Fruit fly (Drosophila melanogaster) whole organism, prepupa: ENCODE results near the gene aln.

ENCODE experiments used
- CG10631 ChIP-seq: fragments of 200-800 bp; sonication (Bioruptor generic); optimal IDR thresholded peaks from 2 replicates; lab custom pipeline; 2016; ENCODE audit warnings: missing biosample characterization, missing genetic modification characterization
- CG10669 ChIP-seq: fragments of 200-800 bp; sonication (Bioruptor generic); optimal IDR thresholded peaks from 3 replicates; lab custom pipeline; 2018; ENCODE audit warnings: missing biosample characterization, mild to moderate bottlenecking, missing genetic modification characterization, moderate library complexity
- CG11294 ChIP-seq: fragments of 200-800 bp; sonication (Bioruptor generic); IDR thresholded peaks from 2 replicates; pipeline ENCODE4 v1.3.6; 2022; ENCODE audit warnings: missing biosample characterization, missing genetic modification characterization
- CG15336 ChIP-seq: fragments of 200-800 bp; sonication (Bioruptor generic); IDR thresholded peaks from 2 replicates; pipeline ENCODE4 v1.3.6; 2022; ENCODE audit warnings: missing biosample characterization, missing genetic modification characterization
- CG1621 ChIP-seq: fragments of 200-800 bp; sonication (Bioruptor generic); optimal IDR thresholded peaks from 3 replicates; lab custom pipeline; 2018; ENCODE audit warnings: missing biosample characterization, mild to moderate bottlenecking, missing genetic modification characterization
- CG16779 ChIP-seq: fragments of 200-800 bp; sonication (Bioruptor generic); optimal IDR thresholded peaks from 3 replicates; lab custom pipeline; 2017; ENCODE audit warnings: missing biosample characterization, mild to moderate bottlenecking, missing genetic modification characterization
- CG3032 ChIP-seq: fragments of 200-800 bp; optimal IDR thresholded peaks from 2 replicates; lab custom pipeline; 2019; ENCODE audit warnings: missing biosample characterization, mild to moderate bottlenecking, missing genetic modification characterization, moderate library complexity
- CG32006 ChIP-seq: fragments of 200-800 bp; sonication (Bioruptor generic); optimal IDR thresholded peaks from 3 replicates; lab custom pipeline; 2017; ENCODE audit warnings: missing biosample characterization, mild to moderate bottlenecking, missing genetic modification characterization
- CG34406 ChIP-seq: fragments of 200-800 bp; sonication (Bioruptor generic); optimal IDR thresholded peaks from 3 replicates; lab custom pipeline; 2016; ENCODE audit warnings: missing biosample characterization, missing genetic modification characterization
- CG6276 ChIP-seq: fragments of 200-800 bp; sonication (Bioruptor generic); optimal IDR thresholded peaks from 2 replicates; lab custom pipeline; 2017; ENCODE audit warnings: missing biosample characterization, mild to moderate bottlenecking, missing genetic modification characterization
- CG6792 ChIP-seq: fragments of 200-800 bp; sonication (Bioruptor generic); optimal IDR thresholded peaks from 3 replicates; lab custom pipeline; 2016; ENCODE audit warnings: missing biosample characterization, missing genetic modification characterization
- CG6854 ChIP-seq: fragments of 200-800 bp; sonication (Bioruptor generic); optimal IDR thresholded peaks from 2 replicates; lab custom pipeline; 2017; ENCODE audit warnings: missing biosample characterization, mild to moderate bottlenecking, missing genetic modification characterization
- CG7368 ChIP-seq: fragments of 200-800 bp; sonication (Bioruptor generic); optimal IDR thresholded peaks from 3 replicates; lab custom pipeline; 2016; ENCODE audit warnings: missing biosample characterization, missing genetic modification characterization
- CG8319 ChIP-seq: fragments of 200-800 bp; sonication (Bioruptor generic); optimal IDR thresholded peaks from 3 replicates; lab custom pipeline; 2016; ENCODE audit warnings: missing biosample characterization, missing genetic modification characterization
- CG9139 ChIP-seq: fragments of 200-800 bp; sonication (Bioruptor generic); optimal IDR thresholded peaks from 3 replicates; lab custom pipeline; 2017; ENCODE audit warnings: missing biosample characterization, mild to moderate bottlenecking, missing genetic modification characterization
- Eip78C ChIP-seq: fragments of 200-800 bp; sonication (Bioruptor generic); peaks from one replicate; lab custom pipeline; 2016; ENCODE audit warnings: missing biosample characterization, missing genetic modification characterization
- Ets96B ChIP-seq: fragments of 200-800 bp; optimal IDR thresholded peaks from 2 replicates; lab custom pipeline; 2019; ENCODE audit warnings: missing biosample characterization, mild to moderate bottlenecking, missing genetic modification characterization, moderate library complexity
- Lpt ChIP-seq: fragments of 200-800 bp; sonication (Bioruptor generic); optimal IDR thresholded peaks from 3 replicates; lab custom pipeline; 2016; ENCODE audit warnings: missing biosample characterization, missing genetic modification characterization
- OdsH ChIP-seq: fragments of 200-800 bp; sonication (Bioruptor generic); optimal IDR thresholded peaks from 3 replicates; lab custom pipeline; 2016; ENCODE audit warnings: missing biosample characterization, missing genetic modification characterization
- Smox ChIP-seq: fragments of 200-800 bp; sonication (Bioruptor generic); optimal IDR thresholded peaks from 3 replicates; lab custom pipeline; 2016; ENCODE audit warnings: missing biosample characterization, missing genetic modification characterization
- Sox14 ChIP-seq: fragments of 200-800 bp; sonication (Bioruptor generic); optimal IDR thresholded peaks from 3 replicates; lab custom pipeline; 2016; ENCODE audit warnings: missing biosample characterization, missing genetic modification characterization
- acj6 ChIP-seq: fragments of 200-800 bp; sonication (Bioruptor generic); optimal IDR thresholded peaks from 3 replicates; lab custom pipeline; 2016; ENCODE audit warnings: missing biosample characterization, missing genetic modification characterization
- cyc ChIP-seq: fragments of 200-800 bp; sonication (Bioruptor generic); optimal IDR thresholded peaks from 3 replicates; lab custom pipeline; 2016; ENCODE audit warnings: missing biosample characterization, missing genetic modification characterization
- eg ChIP-seq: fragments of 200-800 bp; sonication (Bioruptor generic); IDR thresholded peaks from 3 replicates; pipeline ENCODE4 v1.3.6; 2022; ENCODE audit warnings: missing biosample characterization, missing genetic modification characterization
- esn ChIP-seq: fragments of 200-800 bp; sonication (Bioruptor generic); optimal IDR thresholded peaks from 2 replicates; lab custom pipeline; 2016; ENCODE audit warnings: missing biosample characterization, mild to moderate bottlenecking, missing genetic modification characterization, moderate library complexity
- fd59A ChIP-seq: fragments of 200-800 bp; sonication (Bioruptor generic); optimal IDR thresholded peaks from 2 replicates; lab custom pipeline; 2017; ENCODE audit warnings: missing biosample characterization, mild to moderate bottlenecking, missing genetic modification characterization, missing genetic modification reagents
- fkh ChIP-seq: fragments of 200-800 bp; sonication (Bioruptor generic); optimal IDR thresholded peaks from 3 replicates; lab custom pipeline; 2017; ENCODE audit warnings: missing biosample characterization, mild to moderate bottlenecking, missing genetic modification characterization, moderate library complexity
- lz ChIP-seq: fragments of 200-800 bp; sonication (Bioruptor generic); optimal IDR thresholded peaks from 3 replicates; lab custom pipeline; 2016; ENCODE audit warnings: missing biosample characterization, missing genetic modification characterization
- net ChIP-seq: fragments of 200-800 bp; sonication (Bioruptor generic); optimal IDR thresholded peaks from 3 replicates; lab custom pipeline; 2016; ENCODE audit warnings: missing biosample characterization, missing genetic modification characterization
- pdm3 ChIP-seq: fragments of 200-800 bp; sonication (Bioruptor generic); optimal IDR thresholded peaks from 3 replicates; lab custom pipeline; 2016; ENCODE audit warnings: missing biosample characterization, missing genetic modification characterization
- spab ChIP-seq: fragments of 200-800 bp; sonication (Bioruptor generic); optimal IDR thresholded peaks from 2 replicates; lab custom pipeline; 2017; ENCODE audit warnings: missing biosample characterization, mild to moderate bottlenecking, missing genetic modification characterization, missing genetic modification reagents
- svp ChIP-seq: fragments of 200-800 bp; sonication (Bioruptor generic); peaks from one replicate; lab custom pipeline; 2016; ENCODE audit warnings: missing biosample characterization, missing genetic modification characterization
- topi ChIP-seq: fragments of 200-800 bp; sonication (Bioruptor generic); optimal IDR thresholded peaks from 3 replicates; lab custom pipeline; 2016; ENCODE audit warnings: missing biosample characterization, missing genetic modification characterization
- vri ChIP-seq: fragments of 200-800 bp; sonication (Bioruptor generic); optimal IDR thresholded peaks from 3 replicates; lab custom pipeline; 2016; ENCODE audit warnings: missing biosample characterization, mild to moderate bottlenecking, missing genetic modification characterization

The aln gene

DNA sequence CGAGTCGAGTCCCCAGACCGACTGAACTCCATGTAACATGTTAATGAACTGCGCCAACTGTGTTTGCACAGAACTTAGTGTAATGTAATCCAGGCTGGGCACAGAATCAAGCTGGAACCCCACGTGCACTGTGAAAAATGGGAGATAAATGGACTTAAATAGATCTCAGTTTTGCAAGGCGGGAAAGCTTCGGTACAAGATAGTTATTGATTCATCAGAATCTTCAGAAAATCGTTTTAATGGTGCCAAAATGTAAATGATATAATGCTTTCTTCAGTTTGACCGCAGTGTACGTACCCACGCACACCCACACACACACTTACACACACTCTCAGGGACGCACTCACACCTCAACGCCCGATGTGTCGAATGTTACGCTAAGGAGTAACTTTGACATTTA lies 29.8 kb upstream of the aln start (continued):
- TF ChIP-seq Sox14 (GFP tag; lab: Kevin White, UChicago): no peak
- peak; percentile 11 for TF ChIP-seq pdm3 (GFP tag; lab: Kevin White, UChicago)
- peak; percentile 2 for TF ChIP-seq esn (GFP tag; lab: Kevin White, UChicago)
- TF ChIP-seq CG6276 (GFP tag; lab: Kevin White, UChicago): no peak
- TF ChIP-seq spab (GFP tag; lab: Kevin White, UChicago): peak; percentile 25
- TF ChIP-seq OdsH: peak; percentile 21
- no peak for TF ChIP-seq CG16779 (tag; lab: Kevin White, UChicago)
- TF ChIP-seq CG7368 (GFP tag; lab: Kevin White, UChicago): peak; percentile 8
- TF ChIP-seq CG3032 (tag; lab: Kevin White, UChicago): peak; percentile 46
- peak; percentile 41 for TF ChIP-seq CG1621 (tag; lab: Kevin White, UChicago)
- TF ChIP-seq Smox (GFP tag; lab: Kevin White, UChicago): no peak
- TF ChIP-seq acj6 (GFP tag; lab: Kevin White, UChicago): peak; percentile 21
- peak; percentile 51 for TF ChIP-seq CG10631 (GFP tag; lab: Kevin White, UChicago)
- TF ChIP-seq topi: no peak

DNA sequence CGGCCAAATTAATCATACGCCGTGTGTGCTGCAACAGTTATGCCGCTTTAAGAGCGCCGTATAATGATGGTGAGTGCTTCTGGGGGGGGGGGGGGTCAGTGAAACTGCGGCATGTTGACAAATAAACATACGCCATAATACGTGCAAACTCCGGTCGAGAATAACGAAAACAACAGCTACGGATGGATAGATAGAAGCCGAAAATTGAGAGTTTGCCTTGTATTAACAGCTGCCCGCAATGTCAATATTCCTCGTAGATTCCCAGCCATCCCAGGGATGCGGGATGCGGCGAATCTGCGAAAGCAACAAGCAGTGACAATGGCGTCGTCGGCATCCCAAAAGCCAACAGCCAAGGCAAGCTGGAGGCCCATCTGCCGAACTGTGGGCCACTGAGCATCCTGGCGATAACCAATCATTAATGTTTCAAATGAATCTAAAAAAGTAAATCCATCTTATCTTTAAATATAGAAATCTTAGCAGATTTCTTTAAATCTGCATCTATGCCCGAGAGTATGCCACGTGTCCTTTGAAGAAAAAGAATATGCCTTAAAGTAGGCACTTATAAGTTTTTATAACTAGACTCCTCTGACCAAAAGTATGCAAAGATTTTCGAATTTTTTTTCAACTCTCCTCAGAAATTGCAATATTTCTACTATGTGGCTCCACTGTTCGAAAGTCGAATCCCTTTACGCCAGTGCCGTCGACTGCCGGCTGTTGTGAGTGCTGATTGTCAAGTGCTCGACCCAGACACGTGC lies 25.8 kb upstream of the aln start:
- TF ChIP-seq net (no peak), cyc (GFP tag; lab: Kevin White, UChicago) (no peak), fkh (peak; percentile 55), CG11294 (GFP tag; lab: Robert Waterston, UW) (no peak), CG9139 (GFP tag; lab: Kevin White, UChicago) (no peak), svp (GFP tag; lab: Kevin White, UChicago) (peak; percentile 51), Eip78C (peak; percentile 53), acj6 (GFP tag; lab: Kevin White, UChicago) (peak; percentile 7), CG15336 (GFP tag; lab: Robert Waterston, UW) (no peak), Smox (GFP tag; lab: Kevin White, UChicago) (no peak)

DNA sequence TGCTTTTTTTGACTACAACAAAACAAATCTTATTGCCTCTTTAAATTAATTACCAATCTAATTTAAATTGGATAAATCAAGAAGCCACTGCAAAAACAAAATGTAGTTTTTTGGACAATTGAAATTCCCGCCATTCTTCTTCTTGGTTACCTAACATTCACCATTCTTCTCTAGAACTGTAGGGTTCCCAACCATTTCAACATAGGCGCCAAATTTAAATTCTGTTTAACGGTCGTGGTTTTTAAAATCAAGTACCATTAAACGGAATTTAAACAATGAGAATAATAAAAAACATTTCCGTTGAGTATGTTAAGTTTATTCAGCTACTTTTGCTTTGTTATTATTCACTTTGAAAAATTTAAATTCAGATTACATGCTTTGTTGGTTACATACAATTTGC lies 1.9 kb downstream of the aln start:
- no peak for TF ChIP-seq eg (GFP tag; lab: Robert Waterston, UW)
- no peak for TF ChIP-seq Lpt
- TF ChIP-seq CG10631 (GFP tag; lab: Kevin White, UChicago): no peak
- no peak for TF ChIP-seq lz (GFP tag; lab: Kevin White, UChicago)
- no peak for TF ChIP-seq CG34406 (GFP tag; lab: Kevin White, UChicago)
- TF ChIP-seq CG8319 (GFP tag; lab: Kevin White, UChicago): no peak
- no peak for TF ChIP-seq OdsH
- TF ChIP-seq CG16779 (tag; lab: Kevin White, UChicago): no peak
- TF ChIP-seq CG6276 (GFP tag; lab: Kevin White, UChicago): no peak
- TF ChIP-seq CG11294 (GFP tag; lab: Robert Waterston, UW): no peak
- TF ChIP-seq Ets96B: no peak
- no peak for TF ChIP-seq CG6854
- TF ChIP-seq CG7368 (GFP tag; lab: Kevin White, UChicago): no peak
- TF ChIP-seq, all 60 proteins: peak for 0

DNA sequence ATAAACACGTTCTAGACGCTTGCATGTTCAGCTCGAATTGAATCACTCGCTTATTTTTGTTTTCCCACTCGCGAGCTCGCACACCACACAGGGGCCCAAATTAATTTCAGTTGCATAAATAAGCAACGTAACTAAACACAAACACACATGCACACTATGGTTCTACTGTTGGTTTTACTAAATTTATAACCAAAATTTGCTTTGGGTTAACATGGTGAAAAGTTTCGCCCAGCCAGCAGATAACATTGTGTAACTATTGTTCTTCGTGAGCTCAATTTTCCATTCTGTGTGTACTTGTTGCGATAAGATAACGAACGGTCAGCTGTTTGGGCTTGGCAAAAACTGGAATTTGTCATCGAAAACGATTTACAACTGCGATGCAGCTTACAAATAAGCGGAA lies 6.2 kb downstream of the aln start:
- TF ChIP-seq CG6792 (no peak), esn (GFP tag; lab: Kevin White, UChicago) (no peak), CG32006 (GFP tag; lab: Kevin White, UChicago) (no peak), vri (peak; percentile 3), fkh (peak; percentile 70), Ets96B (no peak)

DNA sequence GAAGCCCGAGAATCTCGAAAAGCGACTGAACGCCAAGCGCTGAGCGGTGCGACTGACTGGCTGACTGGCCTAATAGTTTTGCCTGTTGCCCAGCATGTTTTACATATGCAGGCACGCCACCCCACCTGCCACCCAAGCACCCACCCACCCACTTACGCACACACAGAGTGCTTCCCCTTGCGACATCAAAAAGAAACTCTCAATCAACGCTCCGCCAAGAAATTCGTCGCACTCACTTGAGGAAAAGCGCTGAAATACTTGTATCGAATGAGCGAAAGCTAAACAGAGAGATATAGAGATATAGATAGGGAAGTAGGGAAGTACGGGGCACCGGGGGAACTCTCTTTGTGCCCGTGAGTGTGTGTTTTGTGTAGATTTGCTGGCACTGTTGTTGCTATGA lies 6.8 kb downstream of the aln start:
- peak; percentile 18 for TF ChIP-seq vri
- TF ChIP-seq CG10669 (GFP tag; lab: Kevin White, UChicago): no peak
- no peak for TF ChIP-seq fd59A (GFP tag; lab: Kevin White, UChicago)
- peak; percentile 39 for TF ChIP-seq Eip78C
- peak; percentile 79 for TF ChIP-seq Sox14 (GFP tag; lab: Kevin White, UChicago)
